Fruit fly (Drosophila melanogaster): Measurements from ENCODE around the gene CG13062.

dm6 chr3L:16330740-16331139 lies 16.7 kb downstream of the CG13062 start, which contains the start of gene CG33060:
- TF ChIP-seq CTCF (optimal IDR thresholded peaks at IDR 0.05), result no peak
- TF ChIP-seq CG8478 (optimal IDR thresholded peaks at IDR 0.05), result no peak
